Worm (Caenorhabditis elegans) whole organism, young adult: ENCODE results near the gene F38B6.2.
A peak's percentile ranks its signal among the peaks of the same experiment; 100 is the strongest.

Source experiments
- B0035.1 ChIP-seq: sonication (generic microtip); optimal IDR thresholded peaks from 2 replicates; lab custom pipeline; 2016; ENCODE audit warnings: missing genetic modification characterization, mild to moderate bottlenecking, missing compliant biosample characterization, missing genotype, missing genetic modification reagents
- C06A6.2 ChIP-seq: fragments of 200-800 bp; sonication (Bioruptor generic); conservative IDR thresholded peaks from 2 replicates; pipeline ENCODE4 v1.3.6; 2022; ENCODE audit warnings: missing genetic modification characterization, missing compliant biosample characterization
- F22D6.2 ChIP-seq: sonication (generic microtip); optimal IDR thresholded peaks from 2 replicates; lab custom pipeline; 2016; ENCODE audit warnings: mild to moderate bottlenecking, missing genetic modification characterization, missing compliant biosample characterization
- F33H1.4 ChIP-seq: fragments of 200-800 bp; sonication (Bioruptor generic); IDR thresholded peaks from 2 replicates; pipeline ENCODE4 v1.3.6; 2022; ENCODE audit warnings: missing genetic modification reagents, missing genetic modification characterization, missing compliant biosample characterization
- F52B5.7 ChIP-seq: sonication (generic microtip); optimal IDR thresholded peaks from 2 replicates; lab custom pipeline; 2016; ENCODE audit warnings: mild to moderate bottlenecking, missing genetic modification characterization, missing compliant biosample characterization
- K11D2.4 ChIP-seq: fragments of 200-800 bp; sonication (Bioruptor generic); IDR thresholded peaks from 2 replicates; pipeline ENCODE4 v1.3.6; 2022; ENCODE audit warnings: missing genetic modification reagents, missing genetic modification characterization, missing compliant biosample characterization
- Y53G8AR.9 ChIP-seq: fragments of 200-800 bp; sonication (Bioruptor generic); conservative IDR thresholded peaks from 2 replicates; pipeline ENCODE4 v1.3.6; 2022; ENCODE audit warnings: missing genetic modification reagents, missing genetic modification characterization, missing compliant biosample characterization
- ZK185.1 ChIP-seq: sonication (generic microtip); optimal IDR thresholded peaks from 2 replicates; lab custom pipeline; 2016; ENCODE audit warnings: mild to moderate bottlenecking, missing genetic modification characterization, missing compliant biosample characterization; ENCODE audit not compliant: poor library complexity, severe bottlenecking
- aptf-2 ChIP-seq: fragments of 200-800 bp; sonication (Bioruptor generic); conservative IDR thresholded peaks from 2 replicates; pipeline ENCODE4 v1.3.6; 2022; ENCODE audit warnings: missing genetic modification reagents, missing genetic modification characterization, missing compliant biosample characterization
- attf-5 ChIP-seq: fragments of 200-800 bp; sonication (Bioruptor generic); optimal IDR thresholded peaks from 2 replicates; lab custom pipeline; 2018; ENCODE audit warnings: mild to moderate bottlenecking, missing genetic modification characterization, missing compliant biosample characterization
- attf-6 ChIP-seq: fragments of 200-800 bp; sonication (Bioruptor generic); IDR thresholded peaks from 2 replicates; pipeline ENCODE4 v1.3.6; 2022; ENCODE audit warnings: missing genetic modification reagents, missing genetic modification characterization, missing compliant biosample characterization
- cebp-1 ChIP-seq, 2 experiments: fragments of 200-800 bp in 1 of 2; sonication (Bioruptor generic) in 1 of 2; sonication (generic microtip) in 1 of 2; IDR thresholded peaks in 1 of 2; optimal IDR thresholded peaks in 1 of 2; 2 replicates each; pipeline versions ENCODE4 v1.3.6 to Lab custom; 2017 to 2022; ENCODE audit warnings: missing compliant biosample characterization in 2 of 2, missing genetic modification characterization in 2 of 2, mild to moderate bottlenecking in 1 of 2, missing genetic modification reagents in 1 of 2, moderate library complexity in 1 of 2
- ceh-100 ChIP-seq: fragments of 200-800 bp; sonication (Bioruptor generic); IDR thresholded peaks from 2 replicates; pipeline ENCODE4 v1.3.6; 2022; ENCODE audit warnings: missing genetic modification reagents, missing genetic modification characterization, missing compliant biosample characterization
- ceh-27 ChIP-seq: fragments of 200-800 bp; sonication (Bioruptor generic); optimal IDR thresholded peaks from 2 replicates; lab custom pipeline; 2018; ENCODE audit warnings: mild to moderate bottlenecking, missing genetic modification characterization, moderate library complexity, missing compliant biosample characterization
- die-1 ChIP-seq: sonication (generic microtip); optimal IDR thresholded peaks from 2 replicates; lab custom pipeline; 2016; ENCODE audit warnings: missing genotype, mild to moderate bottlenecking, missing genetic modification characterization, missing compliant biosample characterization
- dox-1 ChIP-seq: fragments of 200-800 bp; sonication (Bioruptor generic); IDR thresholded peaks from 2 replicates; pipeline ENCODE4 v1.3.6; 2022; ENCODE audit warnings: missing genetic modification reagents, missing genetic modification characterization, missing compliant biosample characterization
- egl-44 ChIP-seq: fragments of 200-800 bp; sonication (Bioruptor generic); IDR thresholded peaks from 2 replicates; pipeline ENCODE4 v1.3.6; 2022; ENCODE audit warnings: missing genetic modification reagents, missing genetic modification characterization, missing compliant biosample characterization
- egrh-3 ChIP-seq: fragments of 200-800 bp; sonication (Bioruptor generic); IDR thresholded peaks from 2 replicates; pipeline ENCODE4 v1.3.6; 2022; ENCODE audit warnings: missing genetic modification reagents, missing genetic modification characterization, missing compliant biosample characterization
- ekl-4 ChIP-seq: fragments of 200-800 bp; sonication (Bioruptor generic); IDR thresholded peaks from 2 replicates; pipeline ENCODE4 v1.3.6; 2022; ENCODE audit warnings: missing genetic modification reagents, missing genetic modification characterization, missing compliant biosample characterization
- him-1 ChIP-seq: sonication (generic microtip); optimal IDR thresholded peaks from 2 replicates; lab custom pipeline; 2016; ENCODE audit warnings: missing genotype, missing genetic modification reagents, missing genetic modification characterization, missing compliant biosample characterization
- hmg-1.2 ChIP-seq: fragments of 200-800 bp; sonication (Bioruptor generic); IDR thresholded peaks from 2 replicates; pipeline ENCODE4 v1.3.6; 2022; ENCODE audit warnings: missing genetic modification reagents, missing genetic modification characterization, missing compliant biosample characterization
- lag-1 ChIP-seq: fragments of 200-800 bp; sonication (Bioruptor generic); IDR thresholded peaks from 2 replicates; pipeline ENCODE4 v1.3.6; 2022; ENCODE audit warnings: missing genetic modification reagents, missing genetic modification characterization, missing compliant biosample characterization
- let-526 ChIP-seq: fragments of 200-800 bp; sonication (Bioruptor generic); IDR thresholded peaks from 2 replicates; pipeline ENCODE4 v1.3.6; 2022; ENCODE audit warnings: missing genetic modification reagents, missing genetic modification characterization, missing compliant biosample characterization
- lin-35 ChIP-seq, 3 experiments: fragments of 150-350 bp in 2 of 3; sonication (generic microtip) in 1 of 3; optimal IDR thresholded peaks; 2 replicates each; lab custom pipeline; 2014 to 2018; ENCODE audit warnings: missing biosample characterization in 3 of 3, missing genetic modification characterization in 3 of 3, missing genetic modification reagents in 3 of 3
- lin-40 ChIP-seq: sonication (generic microtip); optimal IDR thresholded peaks from 2 replicates; lab custom pipeline; 2016; ENCODE audit warnings: missing genetic modification characterization, mild to moderate bottlenecking, missing compliant biosample characterization, missing genotype, missing genetic modification reagents
- lin-54 ChIP-seq: fragments of 200-800 bp; sonication (Bioruptor generic); optimal IDR thresholded peaks from 2 replicates; lab custom pipeline; 2018; ENCODE audit warnings: mild to moderate bottlenecking, missing genetic modification characterization, missing compliant biosample characterization
- lir-1 ChIP-seq: fragments of 200-800 bp; sonication (Bioruptor generic); conservative IDR thresholded peaks from 2 replicates; pipeline ENCODE4 v1.3.6; 2022; ENCODE audit warnings: missing genetic modification reagents, missing genetic modification characterization, missing compliant biosample characterization
- madf-6 ChIP-seq: fragments of 200-800 bp; sonication (Bioruptor generic); IDR thresholded peaks from 2 replicates; pipeline ENCODE4 v1.3.6; 2022; ENCODE audit warnings: missing genetic modification reagents, missing genetic modification characterization, missing compliant biosample characterization
- mcd-1 ChIP-seq: fragments of 200-800 bp; sonication (Bioruptor generic); IDR thresholded peaks from 2 replicates; pipeline ENCODE4 v1.3.6; 2022; ENCODE audit warnings: missing genetic modification reagents, missing genetic modification characterization, missing compliant biosample characterization
- mel-28 ChIP-seq: sonication (generic microtip); optimal IDR thresholded peaks from 2 replicates; lab custom pipeline; 2016; ENCODE audit warnings: borderline replicate concordance, mild to moderate bottlenecking, missing genetic modification characterization, missing compliant biosample characterization
- nfya-1 ChIP-seq: sonication (generic microtip); optimal IDR thresholded peaks from 2 replicates; lab custom pipeline; 2017; ENCODE audit warnings: antibody characterized with exemption, missing compliant biosample characterization, missing genetic modification characterization, borderline replicate concordance; ENCODE audit not compliant: insufficient read depth
- nhr-80 ChIP-seq: sonication (generic microtip); optimal IDR thresholded peaks from 2 replicates; lab custom pipeline; 2016; ENCODE audit warnings: missing genetic modification characterization, missing compliant biosample characterization
- pbrm-1 ChIP-seq: fragments of 200-800 bp; sonication (Bioruptor generic); IDR thresholded peaks from 2 replicates; pipeline ENCODE4 v1.3.6; 2022; ENCODE audit warnings: missing genetic modification reagents, missing genetic modification characterization, missing compliant biosample characterization
- pha-4 ChIP-seq: fragments of 150-350 bp; sonication (generic microtip); optimal IDR thresholded peaks from 2 replicates; lab custom pipeline; 2014; ENCODE audit warnings: missing biosample characterization, missing genetic modification reagents, missing genetic modification characterization
- rcor-1 ChIP-seq: fragments of 200-800 bp; sonication (Bioruptor generic); IDR thresholded peaks from 2 replicates; pipeline ENCODE4 v1.3.6; 2022; ENCODE audit warnings: missing genetic modification reagents, missing genetic modification characterization, missing compliant biosample characterization
- repo-1 ChIP-seq: sonication (generic microtip); optimal IDR thresholded peaks from 2 replicates; lab custom pipeline; 2017; ENCODE audit warnings: mild to moderate bottlenecking, missing genetic modification characterization, missing compliant biosample characterization
- sdz-38 ChIP-seq: sonication (generic microtip); optimal IDR thresholded peaks from 2 replicates; lab custom pipeline; 2016; ENCODE audit warnings: missing genotype, missing genetic modification characterization, missing compliant biosample characterization
- snpc-3.4 ChIP-seq: sonication (generic microtip); optimal IDR thresholded peaks from 2 replicates; lab custom pipeline; 2017; ENCODE audit warnings: missing genetic modification characterization, mild to moderate bottlenecking, missing compliant biosample characterization, antibody characterized with exemption, moderate library complexity, missing genotype, missing genetic modification reagents
- tbp1 ChIP-seq: fragments of 200-800 bp; sonication (Bioruptor generic); optimal IDR thresholded peaks from 2 replicates; lab custom pipeline; 2018; ENCODE audit warnings: mild to moderate bottlenecking, missing genetic modification characterization, missing compliant biosample characterization
- zfh-2 ChIP-seq: fragments of 200-800 bp; sonication (Bioruptor generic); conservative IDR thresholded peaks from 2 replicates; pipeline ENCODE4 v1.3.6; 2022; ENCODE audit warnings: missing genetic modification reagents, missing genetic modification characterization, missing compliant biosample characterization
- zim-3 ChIP-seq: sonication (generic microtip); optimal IDR thresholded peaks from 2 replicates; lab custom pipeline; 2017; ENCODE audit warnings: mild to moderate bottlenecking, missing genetic modification characterization, moderate library complexity, missing compliant biosample characterization
- ztf-18 ChIP-seq: sonication (generic microtip); optimal IDR thresholded peaks from 2 replicates; lab custom pipeline; 2016; ENCODE audit warnings: missing genotype, mild to moderate bottlenecking, missing genetic modification characterization, missing compliant biosample characterization
- ztf-22 ChIP-seq: fragments of 200-800 bp; sonication (Bioruptor generic); optimal IDR thresholded peaks from 2 replicates; lab custom pipeline; 2018; ENCODE audit warnings: mild to moderate bottlenecking, missing genetic modification characterization, moderate library complexity, missing compliant biosample characterization
- ztf-26 ChIP-seq: sonication (generic microtip); optimal IDR thresholded peaks from 2 replicates; lab custom pipeline; 2017; ENCODE audit warnings: missing genetic modification characterization, missing compliant biosample characterization
- ztf-28 ChIP-seq: fragments of 200-800 bp; sonication (Bioruptor generic); IDR thresholded peaks from 2 replicates; pipeline ENCODE4 v1.3.6; 2022; ENCODE audit warnings: missing genetic modification reagents, missing genetic modification characterization, missing compliant biosample characterization
- ztf-3 ChIP-seq: fragments of 200-800 bp; sonication (Bioruptor generic); optimal IDR thresholded peaks from 2 replicates; lab custom pipeline; 2018; ENCODE audit warnings: mild to moderate bottlenecking, missing genetic modification characterization, missing compliant biosample characterization

The F38B6.2 gene

DNA sequence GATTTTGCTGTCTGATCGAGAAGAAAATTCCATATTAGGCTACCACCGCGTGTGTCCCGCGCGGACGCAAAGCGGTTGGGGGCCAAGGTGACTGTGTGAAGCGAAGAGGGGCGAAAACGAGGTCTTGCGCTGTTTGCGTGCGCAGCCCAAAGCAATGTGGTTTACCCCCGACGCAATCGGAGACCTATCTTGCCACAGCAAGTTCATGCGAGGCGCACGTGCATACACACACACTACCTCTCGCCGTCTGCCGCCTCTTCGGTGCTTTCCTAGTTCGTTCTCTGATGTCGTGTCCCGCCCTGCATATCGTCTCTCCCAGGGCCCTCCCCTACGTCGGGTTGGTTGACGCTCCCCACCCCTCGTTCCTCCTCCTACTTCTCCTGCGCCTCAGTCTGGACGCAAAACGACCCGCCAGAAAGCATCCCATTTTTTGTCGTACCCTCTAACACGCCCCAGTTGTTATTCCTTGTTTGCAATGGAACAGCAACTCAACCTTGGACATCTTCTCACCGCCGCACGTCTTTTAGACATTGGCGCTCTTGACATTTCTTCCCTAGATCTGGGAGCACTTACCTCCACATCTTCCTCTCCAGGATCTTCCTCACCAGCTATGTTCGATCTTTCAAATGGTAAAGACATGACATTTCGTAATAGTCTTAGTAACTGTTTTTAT lies 43.8 kb downstream of the F38B6.2 start, which contains the start of gene mdl-1 (continued):
- TF ChIP-seq die-1 (no peak), hmg-1.2 (GFP tag; lab: Robert Waterston, UW) (peak; percentile 68), F22D6.2 (tag; lab: Kevin White, UChicago) (peak; percentile 59), ztf-26 (tag; lab: Kevin White, UChicago) (peak; percentile 82), madf-6 (GFP tag; lab: Robert Waterston, UW) (peak; percentile 34; the same call in 1 of the 2 replicates), lin-54 (GFP tag; lab: Kevin White, UChicago) (peak; percentile 38), pbrm-1 (GFP tag; lab: Robert Waterston, UW) (peak; percentile 68; the same call in 1 of the 2 replicates), zfh-2 (GFP tag; lab: Robert Waterston, UW) (peak; percentile 98), ztf-3 (GFP tag; lab: Kevin White, UChicago) (no peak), Y53G8AR.9 (GFP tag; lab: Robert Waterston, UW) (0 out of 2 replicates have a peak, but pooled peaks have one; percentile 7), lir-1 (GFP tag; lab: Robert Waterston, UW) (peak; percentile 30; the same call in 1 of the 2 replicates), ztf-18 (tag; lab: Kevin White, UChicago) (no peak), ceh-27 (GFP tag; lab: Kevin White, UChicago) (peak; percentile 87), lag-1 (GFP tag; lab: Robert Waterston, UW) (no peak), dox-1 (peak; percentile 70), tbp1 (GFP tag; lab: Kevin White, UChicago) (peak; percentile 44), F52B5.7 (peak; percentile 71), mel-28 (no peak), ztf-22 (GFP tag; lab: Kevin White, UChicago) (peak; percentile 64), let-526 (GFP tag; lab: Robert Waterston, UW) (0 out of 2 replicates have a peak, but pooled peaks have one; percentile 37), pha-4 (tag; lab: Kevin White, UChicago) (peak; percentile 75), zim-3 (tag; lab: Kevin White, UChicago) (peak; percentile 4), B0035.1 (no peak), lin-35 (GFP tag; optimal IDR thresholded peaks at IDR 0.05; lab: Kevin White, UChicago) (peak in 1 of 3 experiments; percentile 14), aptf-2 (no peak), snpc-3.4 (peak; percentile 6), ceh-100 (0 out of 2 replicates have a peak, but pooled peaks have one; percentile 18), egrh-3 (GFP tag; lab: Robert Waterston, UW) (peak; percentile 86), ZK185.1 (peak; percentile 58), attf-5 (GFP tag; lab: Kevin White, UChicago) (peak; percentile 64), him-1 (tag; lab: Kevin White, UChicago) (no peak), repo-1 (tag; lab: Kevin White, UChicago) (no peak), sdz-38 (tag; lab: Kevin White, UChicago) (no peak), nhr-80 (tag; lab: Kevin White, UChicago) (peak; percentile 37), ekl-4 (GFP tag; lab: Robert Waterston, UW) (peak; percentile 40; the same call in 1 of the 2 replicates), nfya-1 (no peak), rcor-1 (GFP tag; lab: Robert Waterston, UW) (peak; percentile 60), attf-6 (no peak), K11D2.4 (GFP tag; lab: Robert Waterston, UW) (peak; percentile 69; the same call in 1 of the 2 replicates), mcd-1 (GFP tag; lab: Robert Waterston, UW) (peak; percentile 70), cebp-1 (GFP tag; IDR thresholded peaks at IDR 0.05; lab: Robert Waterston, UW) (peak; percentile 69), cebp-1 (tag; optimal IDR thresholded peaks at IDR 0.05; lab: Kevin White, UChicago) (peak; percentile 85), lin-40 (tag; lab: Kevin White, UChicago) (peak; percentile 68), F33H1.4 (GFP tag; lab: Robert Waterston, UW) (no peak), ztf-28 (GFP tag; lab: Robert Waterston, UW) (no peak), C06A6.2 (GFP tag; lab: Robert Waterston, UW) (peak; percentile 48; the same call in 1 of the 2 replicates), egl-44 (GFP tag; lab: Robert Waterston, UW) (peak; percentile 51; the same call in 1 of the 2 replicates)
